Fruit fly (Drosophila melanogaster): ENCODE data around the gene mtSSB.

dm6 chr3R:16154682-16155081 is 50.4 kb downstream of the mtSSB start, which contains the start of gene CG6006:
- TF ChIP-seq lmd (GFP tag; IDR thresholded peaks at IDR 0.05) (no peak), CG12071 (GFP tag; optimal IDR thresholded peaks at IDR 0.05) (no peak), CG8290 (GFP tag; optimal IDR thresholded peaks at IDR 0.05) (no peak), CG8290 (tag; optimal IDR thresholded peaks at IDR 0.05) (no peak), CG8478 (optimal IDR thresholded peaks at IDR 0.05) (no peak), CG11560 (tag; IDR thresholded peaks at IDR 0.05) (no peak), CG11456 (GFP tag; IDR thresholded peaks at IDR 0.05) (no peak), wdn (GFP tag; IDR thresholded peaks at IDR 0.05) (no peak), Abd-B (GFP tag; optimal IDR thresholded peaks at IDR 0.05) (no peak), CG6791 (GFP tag; IDR thresholded peaks at IDR 0.05; ENCODE audit: partially characterized antibody) (no peak), pzg (GFP tag; optimal IDR thresholded peaks at IDR 0.05) (no peak)

Measured in whole organism, embryonic.